Worm (Caenorhabditis elegans) whole organism, L3 larva: ENCODE results near the gene tnt-2.

Source experiments
- ceh-82 ChIP-seq: fragments of 150-350 bp; optimal IDR thresholded peaks from 2 replicates; lab custom pipeline; 2014; ENCODE audit warnings: missing biosample characterization, missing genetic modification characterization
- mml-1 ChIP-seq: fragments of 150-350 bp; sonication (generic microtip); optimal IDR thresholded peaks from 3 replicates; lab custom pipeline; 2014; ENCODE audit warnings: missing biosample characterization, missing genetic modification characterization
- nhr-237 ChIP-seq: fragments of 150-350 bp; optimal IDR thresholded peaks from 2 replicates; lab custom pipeline; 2014; ENCODE audit warnings: missing biosample characterization, missing genetic modification characterization
- skn-1 ChIP-seq: fragments of 150-350 bp; optimal IDR thresholded peaks from 2 replicates; lab custom pipeline; 2014; ENCODE audit warnings: missing biosample characterization, missing genetic modification characterization
- zag-1 ChIP-seq: fragments of 150-350 bp; optimal IDR thresholded peaks from 2 replicates; lab custom pipeline; 2014; ENCODE audit warnings: missing biosample characterization, missing genetic modification characterization
- ztf-11 ChIP-seq: fragments of 150-350 bp; optimal IDR thresholded peaks from 2 replicates; lab custom pipeline; 2014; ENCODE audit warnings: missing biosample characterization, missing genetic modification characterization

- TF ChIP-seq nhr-237 (no peak), zag-1 (tag; lab: Kevin White, UChicago) (no peak), skn-1 (tag; lab: Kevin White, UChicago) (no peak), ceh-82 (tag; lab: Kevin White, UChicago) (no peak), ztf-11 (tag; lab: Kevin White, UChicago) (no peak), mml-1 (tag; lab: Kevin White, UChicago) (no peak)
Measured at ce11 chrX:8718856-8719255, 4.5 kb downstream of the tnt-2 start, which contains the start of gene F53A9.8.
